Worm (Caenorhabditis elegans): ENCODE data around the gene ttr-9.

DNA sequence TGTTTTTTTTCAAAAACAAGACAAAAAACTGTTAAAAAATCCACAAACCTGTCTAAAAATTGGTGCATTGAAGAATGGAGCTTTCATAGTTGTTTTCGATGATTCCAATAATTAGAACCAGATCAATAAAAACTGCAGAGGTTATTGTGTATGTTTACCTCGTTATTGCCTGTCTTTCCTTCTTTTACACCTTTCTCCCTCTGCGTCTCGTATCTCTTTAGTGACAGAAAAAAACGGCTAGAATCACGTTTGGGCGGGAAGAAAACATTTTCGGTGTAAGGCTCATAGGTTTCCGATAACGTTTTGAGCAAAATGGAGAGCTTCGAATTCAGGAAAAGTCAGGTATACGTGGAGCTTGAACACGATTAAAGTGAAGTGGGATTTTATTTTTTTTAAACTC, 2.5 kb upstream of the ttr-9 start, which contains the start of gene ethe-1:
- no peak for TF ChIP-seq duxl-1 (tag; optimal IDR thresholded peaks at IDR 0.05; ENCODE audit: poor library complexity)
- no peak for TF ChIP-seq nhr-11 (tag; optimal IDR thresholded peaks at IDR 0.05)
- no peak for TF ChIP-seq attf-4 (tag; optimal IDR thresholded peaks at IDR 0.05)
- no peak for TF ChIP-seq ama-1 (optimal IDR thresholded peaks at IDR 0.05)

Measured in whole organism, L4 larva.